Worm (Caenorhabditis elegans) whole organism, L1 larva: Measurements from ENCODE around the gene Y44F5A.1.

Experiments
- C04F5.9 ChIP-seq: sonication (generic microtip); optimal IDR thresholded peaks from 2 replicates; lab custom pipeline; 2016; ENCODE audit warnings: missing genetic modification characterization, missing compliant biosample characterization
- C16A3.4 ChIP-seq: fragments of 150-350 bp; optimal IDR thresholded peaks from 2 replicates; lab custom pipeline; 2014; ENCODE audit warnings: missing biosample characterization, missing genetic modification characterization
- F16B12.6 ChIP-seq: fragments of 150-350 bp; optimal IDR thresholded peaks from 2 replicates; lab custom pipeline; 2014; ENCODE audit warnings: missing biosample characterization, missing genetic modification characterization
- alr-1 ChIP-seq: fragments of 200-800 bp; sonication (Bioruptor generic); optimal IDR thresholded peaks from 2 replicates; lab custom pipeline; 2018; ENCODE audit warnings: borderline replicate concordance, mild to moderate bottlenecking, missing genetic modification characterization, missing compliant biosample characterization
- aly-2 ChIP-seq: fragments of 150-350 bp; optimal IDR thresholded peaks from 2 replicates; lab custom pipeline; 2014; ENCODE audit warnings: missing biosample characterization, missing genetic modification characterization
- blmp-1 ChIP-seq: fragments of 150-350 bp; optimal IDR thresholded peaks from 2 replicates; lab custom pipeline; 2014; ENCODE audit warnings: missing biosample characterization, missing genetic modification characterization
- ceh-63 ChIP-seq: fragments of 200-800 bp; sonication (Bioruptor generic); optimal IDR thresholded peaks from 2 replicates; lab custom pipeline; 2018; ENCODE audit warnings: mild to moderate bottlenecking, missing genetic modification characterization, missing compliant biosample characterization
- ceh-8 ChIP-seq: fragments of 200-800 bp; sonication (Bioruptor generic); optimal IDR thresholded peaks from 2 replicates; lab custom pipeline; 2018; ENCODE audit warnings: mild to moderate bottlenecking, missing genetic modification characterization, moderate library complexity, missing compliant biosample characterization
- ceh-82 ChIP-seq, 3 experiments: fragments of 150-350 bp in 1 of 3; sonication (generic microtip) in 2 of 3; optimal IDR thresholded peaks; 2 replicates each; lab custom pipeline; 2014 to 2017; ENCODE audit warnings: missing biosample characterization in 3 of 3, missing genetic modification characterization in 3 of 3
- ceh-88 ChIP-seq: fragments of 200-800 bp; sonication (Bioruptor generic); IDR thresholded peaks from 2 replicates; pipeline ENCODE4 v1.3.6; 2022; ENCODE audit warnings: missing genetic modification characterization, missing compliant biosample characterization
- dpl-1 ChIP-seq, 3 experiments: fragments of 150-350 bp in 2 of 3; sonication (generic microtip) in 1 of 3; optimal IDR thresholded peaks; 2 replicates each; lab custom pipeline; 2014 to 2017; ENCODE audit warnings: missing biosample characterization in 3 of 3, missing genetic modification characterization in 3 of 3, missing genetic modification reagents in 3 of 3
- dsc-1 ChIP-seq: sonication (generic microtip); optimal IDR thresholded peaks from 2 replicates; lab custom pipeline; 2016; ENCODE audit warnings: mild to moderate bottlenecking, missing genetic modification characterization, missing compliant biosample characterization
- efl-3 ChIP-seq: fragments of 200-800 bp; sonication (Bioruptor generic); optimal IDR thresholded peaks from 2 replicates; lab custom pipeline; 2018; ENCODE audit warnings: mild to moderate bottlenecking, missing genetic modification characterization, missing compliant biosample characterization
- egl-27 ChIP-seq, 2 experiments: fragments of 150-350 bp in 1 of 2; sonication (generic microtip); optimal IDR thresholded peaks; 3 replicates each; lab custom pipeline; 2017 to 2018; ENCODE audit warnings: missing biosample characterization in 2 of 2, missing genetic modification characterization in 2 of 2, missing genetic modification reagents in 2 of 2
- elt-2 ChIP-seq: sonication (generic microtip); optimal IDR thresholded peaks from 2 replicates; lab custom pipeline; 2016; ENCODE audit warnings: missing genetic modification characterization, mild to moderate bottlenecking, inconsistent platforms, missing compliant biosample characterization, missing genetic modification reagents
- elt-3 ChIP-seq, 6 experiments: fragments of 150-350 bp in 1 of 6; sonication (generic microtip); optimal IDR thresholded peaks; 2 replicates each; lab custom pipeline; 2017 to 2018; ENCODE audit warnings: missing biosample characterization in 6 of 6, missing genetic modification characterization in 6 of 6, inconsistent platforms in 1 of 6
- ets-5 ChIP-seq: fragments of 200-800 bp; sonication (Bioruptor generic); IDR thresholded peaks from 2 replicates; pipeline ENCODE4 v1.3.6; 2022; ENCODE audit warnings: missing genetic modification characterization, missing compliant biosample characterization
- fkh-4 ChIP-seq: sonication (generic microtip); optimal IDR thresholded peaks from 2 replicates; lab custom pipeline; 2016; ENCODE audit warnings: missing compliant biosample characterization, missing genetic modification characterization, borderline replicate concordance
- fkh-8 ChIP-seq: sonication (generic microtip); optimal IDR thresholded peaks from 2 replicates; lab custom pipeline; 2016; ENCODE audit warnings: mild to moderate bottlenecking, missing genetic modification characterization, missing compliant biosample characterization
- hpl-2 ChIP-seq: fragments of 150-350 bp; optimal IDR thresholded peaks from 2 replicates; lab custom pipeline; 2014; ENCODE audit warnings: missing biosample characterization, missing genetic modification reagents, missing genetic modification characterization
- lin-14 ChIP-seq: fragments of 200-800 bp; sonication (Bioruptor generic); optimal IDR thresholded peaks from 2 replicates; lab custom pipeline; 2018; ENCODE audit warnings: mild to moderate bottlenecking, missing genetic modification characterization, moderate library complexity, missing compliant biosample characterization
- lin-15B ChIP-seq: fragments of 150-350 bp; sonication (generic microtip); optimal IDR thresholded peaks from 3 replicates; lab custom pipeline; 2014; ENCODE audit warnings: missing biosample characterization, missing genetic modification characterization
- lin-35 ChIP-seq, 2 experiments: fragments of 150-350 bp; optimal IDR thresholded peaks; 2 replicates each; lab custom pipeline; 2014; ENCODE audit warnings: missing biosample characterization in 2 of 2, missing genetic modification characterization in 2 of 2, missing genetic modification reagents in 2 of 2
- mdl-1 ChIP-seq, 2 experiments: fragments of 150-350 bp; optimal IDR thresholded peaks; 2 replicates each; lab custom pipeline; 2014 to 2017; ENCODE audit warnings: missing biosample characterization in 2 of 2, missing genetic modification characterization in 2 of 2, inconsistent platforms in 1 of 2
- mep-1 ChIP-seq: fragments of 150-350 bp; optimal IDR thresholded peaks from 2 replicates; lab custom pipeline; 2014; ENCODE audit warnings: missing biosample characterization, missing genetic modification characterization
- nhr-19 ChIP-seq: fragments of 200-800 bp; sonication (Bioruptor generic); conservative IDR thresholded peaks from 2 replicates; pipeline ENCODE4 v1.3.6; 2022; ENCODE audit warnings: missing genetic modification characterization, missing compliant biosample characterization
- nhr-20 ChIP-seq: sonication (generic microtip); optimal IDR thresholded peaks from 2 replicates; lab custom pipeline; 2016; ENCODE audit warnings: mild to moderate bottlenecking, missing genetic modification characterization, missing compliant biosample characterization
- nhr-28 ChIP-seq: fragments of 150-350 bp; optimal IDR thresholded peaks from 2 replicates; lab custom pipeline; 2014; ENCODE audit warnings: missing biosample characterization, missing genetic modification characterization
- nhr-71 ChIP-seq: sonication (generic microtip); optimal IDR thresholded peaks from 2 replicates; lab custom pipeline; 2016; ENCODE audit warnings: mild to moderate bottlenecking, missing genetic modification characterization, moderate library complexity, missing compliant biosample characterization
- nhr-85 ChIP-seq: sonication (generic microtip); peaks from one replicate; lab custom pipeline; 2016; ENCODE audit warnings: missing genetic modification characterization, inconsistent platforms, missing compliant biosample characterization
- pag-3 ChIP-seq: sonication (generic microtip); optimal IDR thresholded peaks from 2 replicates; lab custom pipeline; 2017; ENCODE audit warnings: missing genetic modification characterization, mild to moderate bottlenecking, missing compliant biosample characterization, antibody characterized with exemption, borderline replicate concordance; ENCODE audit not compliant: insufficient read depth
- pqm-1 ChIP-seq: sonication (generic microtip); optimal IDR thresholded peaks from 3 replicates; lab custom pipeline; 2017; ENCODE audit warnings: missing biosample characterization, missing genetic modification characterization
- skn-1 ChIP-seq: fragments of 150-350 bp; optimal IDR thresholded peaks from 2 replicates; lab custom pipeline; 2014; ENCODE audit warnings: missing biosample characterization, missing genetic modification characterization
- snpc-4 ChIP-seq: fragments of 150-350 bp; optimal IDR thresholded peaks from 2 replicates; lab custom pipeline; 2014; ENCODE audit warnings: missing biosample characterization, missing genetic modification characterization
- snu-23 ChIP-seq: sonication (generic microtip); optimal IDR thresholded peaks from 2 replicates; lab custom pipeline; 2016; ENCODE audit warnings: missing genetic modification characterization, missing compliant biosample characterization
- sptf-1 ChIP-seq: fragments of 150-350 bp; optimal IDR thresholded peaks from 2 replicates; lab custom pipeline; 2014; ENCODE audit warnings: missing biosample characterization, missing genetic modification characterization
- swsn-7 ChIP-seq: sonication (generic microtip); optimal IDR thresholded peaks from 2 replicates; lab custom pipeline; 2016; ENCODE audit warnings: missing genetic modification characterization, missing compliant biosample characterization
- tbx-2 ChIP-seq: sonication (generic microtip); optimal IDR thresholded peaks from 2 replicates; lab custom pipeline; 2016; ENCODE audit warnings: missing genetic modification characterization, missing compliant biosample characterization
- tlp-1 ChIP-seq: fragments of 150-350 bp; optimal IDR thresholded peaks from 2 replicates; lab custom pipeline; 2014; ENCODE audit warnings: missing biosample characterization, missing genetic modification characterization
- unc-30 ChIP-seq: sonication (generic microtip); optimal IDR thresholded peaks from 2 replicates; lab custom pipeline; 2017; ENCODE audit warnings: missing biosample characterization, missing genetic modification characterization
- unc-62 ChIP-seq: fragments of 150-350 bp; optimal IDR thresholded peaks from 2 replicates; lab custom pipeline; 2014; ENCODE audit warnings: missing biosample characterization, missing genetic modification reagents, missing genetic modification characterization
- unc-98 ChIP-seq: fragments of 200-800 bp; sonication (Bioruptor generic); IDR thresholded peaks from 2 replicates; pipeline ENCODE4 v1.3.6; 2022; ENCODE audit warnings: missing genetic modification characterization, missing compliant biosample characterization
- xbp-1 ChIP-seq: sonication (generic microtip); optimal IDR thresholded peaks from 2 replicates; lab custom pipeline; 2016; ENCODE audit warnings: missing genetic modification characterization, missing compliant biosample characterization

Y44F5A.1 gene

ce11 chrIII:4247571-4247970 lies at the start of gene Y44F5A.1:
Gene Y44F5A.1 (minus strand): TSS chrIII:4247671.
- TF ChIP-seq ets-5 (GFP tag; lab: Robert Waterston, UW) (no peak), pag-3 (tag; lab: Kevin White, UChicago) (no peak), lin-15B (tag; lab: Kevin White, UChicago) (no peak), fkh-8 (tag; lab: Kevin White, UChicago) (no peak), tbx-2 (tag; lab: Kevin White, UChicago) (no peak), alr-1 (tag; lab: Kevin White, UChicago) (no peak), nhr-71 (no peak), snpc-4 (tag; lab: Kevin White, UChicago) (no peak)
- TF ChIP-seq, all 84 proteins: peak for 0

ce11 chrIII:4294153-4294862 lies 46.8 kb upstream of the Y44F5A.1 start, which contains the start of the genes nth-1 and R10E4.7:
Gene nth-1 (minus strand): TSS chrIII:4294253.
Gene R10E4.7 (plus strand): TSS chrIII:4294812.
- no peak for TF ChIP-seq hpl-2 (GFP tag; lab: Kevin White, UChicago)
- TF ChIP-seq sptf-1 (tag; lab: Kevin White, UChicago): no peak
- no peak for TF ChIP-seq mdl-1 (tag; optimal IDR thresholded peaks at IDR 0.05; lab: Kevin White, UChicago)
- no peak for TF ChIP-seq fkh-4 (tag; lab: Kevin White, UChicago)
- no peak for TF ChIP-seq snu-23 (GFP tag; lab: Kevin White, UChicago)
- no peak for TF ChIP-seq egl-27 (tag; optimal IDR thresholded peaks at IDR 0.05; lab: Kevin White, UChicago)
- TF ChIP-seq lin-15B (tag; lab: Kevin White, UChicago): no peak
- no peak for TF ChIP-seq pqm-1 (tag; lab: Kevin White, UChicago)
- no peak for TF ChIP-seq swsn-7
- TF ChIP-seq unc-98: no peak
- TF ChIP-seq elt-2 (tag; lab: Kevin White, UChicago): no peak
- no peak for TF ChIP-seq lin-14 (GFP tag; lab: Kevin White, UChicago)
- TF ChIP-seq F16B12.6 (tag; lab: Kevin White, UChicago): no peak
- TF ChIP-seq nhr-28 (tag; lab: Kevin White, UChicago): no peak

- no peak for TF ChIP-seq C16A3.4 (tag; lab: Kevin White, UChicago)
- TF ChIP-seq ceh-88 (GFP tag; lab: Robert Waterston, UW): no peak
- TF ChIP-seq F16B12.6 (tag; lab: Kevin White, UChicago): no peak
- TF ChIP-seq dsc-1 (tag; lab: Kevin White, UChicago): no peak
Observed at ce11 chrIII:4293108-4293507, 45.6 kb upstream of the Y44F5A.1 start, which contains the start of gene R10E4.6. Gene R10E4.6 (plus strand): TSS chrIII:4293408.

- TF ChIP-seq C16A3.4 (tag; lab: Kevin White, UChicago) (peak; percentile 36), pqm-1 (tag; lab: Kevin White, UChicago) (no peak), C04F5.9 (tag; lab: Kevin White, UChicago) (no peak), nhr-19 (GFP tag; lab: Robert Waterston, UW) (0 out of 2 replicates have a peak, but pooled peaks have one; percentile 16), elt-3 (tag; optimal IDR thresholded peaks at IDR 0.05; lab: Kevin White, UChicago) (peak in 1 of 6 experiments; percentile 48), snu-23 (GFP tag; lab: Kevin White, UChicago) (peak; percentile 65), dpl-1 (GFP tag; optimal IDR thresholded peaks at IDR 0.05; lab: Kevin White, UChicago) (peak; percentile 84 to 91 (median 86)), unc-30 (no peak), nhr-71 (peak; percentile 46), blmp-1 (tag; lab: Kevin White, UChicago) (peak; percentile 52), F16B12.6 (tag; lab: Kevin White, UChicago) (peak; percentile 86), ceh-63 (GFP tag; lab: Kevin White, UChicago) (no peak), lin-15B (tag; lab: Kevin White, UChicago) (peak; percentile 3), nhr-20 (peak; percentile 34), ceh-8 (GFP tag; lab: Kevin White, UChicago) (no peak), efl-3 (GFP tag; lab: Kevin White, UChicago) (no peak), skn-1 (tag; lab: Kevin White, UChicago) (peak; percentile 49), nhr-85 (tag; lab: Kevin White, UChicago) (peak; percentile 65), tlp-1 (no peak), unc-62 (GFP tag; lab: Kevin White, UChicago) (no peak), lin-35 (GFP tag; optimal IDR thresholded peaks at IDR 0.05; lab: Kevin White, UChicago) (peak; percentile 82 to 89), xbp-1 (tag; lab: Kevin White, UChicago) (peak; percentile 42), swsn-7 (peak; percentile 34), aly-2 (tag; lab: Kevin White, UChicago) (no peak), lin-14 (GFP tag; lab: Kevin White, UChicago) (no peak), ceh-82 (tag; optimal IDR thresholded peaks at IDR 0.05; lab: Kevin White, UChicago) (peak in 1 of 3 experiments; percentile 9), mep-1 (peak; percentile 66)
Observed at ce11 chrIII:4291216-4291691, 43.8 kb upstream of the Y44F5A.1 start, which contains the start of gene mcm-5. Gene mcm-5 (minus strand): TSS chrIII:4291266.
